Fruit fly (Drosophila melanogaster) whole organism, wandering third instar larva: Measurements from ENCODE around the gene Cyp4c3.

ENCODE experiments used
- CG32264 ChIP-seq: fragments of 200-800 bp; sonication (Bioruptor generic); optimal IDR thresholded peaks from 2 replicates; lab custom pipeline; 2016; ENCODE audit warnings: missing biosample characterization, missing genetic modification characterization
- CrebA ChIP-seq: fragments of 200-800 bp; sonication (Bioruptor generic); optimal IDR thresholded peaks from 2 replicates; lab custom pipeline; 2016; ENCODE audit warnings: missing biosample characterization, mild to moderate bottlenecking, missing genetic modification characterization, borderline replicate concordance
- GATAd ChIP-seq: sonication (Bioruptor generic); optimal IDR thresholded peaks from 2 replicates; lab custom pipeline; 2016; ENCODE audit warnings: missing biosample characterization, missing genetic modification characterization
- brk ChIP-seq: fragments of 200-800 bp; sonication (Bioruptor generic); optimal IDR thresholded peaks from 2 replicates; lab custom pipeline; 2016; ENCODE audit warnings: missing biosample characterization, mild to moderate bottlenecking, missing genetic modification characterization
- fru ChIP-seq: fragments of 200-800 bp; sonication (Bioruptor generic); optimal IDR thresholded peaks from 3 replicates; lab custom pipeline; 2016; ENCODE audit warnings: missing biosample characterization, mild to moderate bottlenecking, missing genetic modification characterization
- h ChIP-seq: fragments of 200-800 bp; sonication (Bioruptor generic); optimal IDR thresholded peaks from 3 replicates; lab custom pipeline; 2016; ENCODE audit warnings: missing biosample characterization, mild to moderate bottlenecking, missing genetic modification characterization
- jim ChIP-seq: fragments of 175-275, 200-325 bp; sonication (Bioruptor generic); optimal IDR thresholded peaks from 2 replicates; lab custom pipeline; 2016; ENCODE audit warnings: missing biosample characterization, mild to moderate bottlenecking, missing genetic modification characterization

DNA sequence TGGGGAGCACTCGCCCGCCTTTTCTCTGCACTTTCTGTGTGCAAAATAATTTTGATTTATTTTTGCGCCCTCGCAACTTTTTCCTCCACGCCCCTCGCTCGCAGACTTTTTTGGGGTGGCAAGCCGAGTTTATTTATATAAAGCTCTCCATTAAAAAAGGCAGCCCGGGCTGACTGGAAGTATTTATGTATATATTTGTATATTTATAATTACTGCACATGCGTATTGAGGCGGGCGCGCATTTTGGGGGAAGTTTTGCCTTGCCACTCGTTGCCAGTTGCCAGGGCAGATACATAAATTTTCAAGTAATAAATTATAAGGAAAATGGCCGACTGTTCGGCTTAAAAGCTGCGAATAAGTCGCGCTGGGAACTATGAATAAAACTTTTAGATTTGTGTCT, 34.8 kb downstream of the Cyp4c3 start:
- TF ChIP-seq CrebA (GFP tag; lab: Kevin White, UChicago) (no peak), brk (GFP tag; lab: Kevin White, UChicago) (no peak), GATAd (GFP tag; lab: Kevin White, UChicago) (no peak), CG32264 (GFP tag; lab: Kevin White, UChicago) (no peak), h (GFP tag; lab: Kevin White, UChicago) (no peak), fru (GFP tag; lab: Kevin White, UChicago) (no peak), jim (GFP tag; lab: Kevin White, UChicago) (no peak)
